Fruit fly (Drosophila melanogaster): ENCODE data around the gene CG6656.

The CG6656 gene

DNA sequence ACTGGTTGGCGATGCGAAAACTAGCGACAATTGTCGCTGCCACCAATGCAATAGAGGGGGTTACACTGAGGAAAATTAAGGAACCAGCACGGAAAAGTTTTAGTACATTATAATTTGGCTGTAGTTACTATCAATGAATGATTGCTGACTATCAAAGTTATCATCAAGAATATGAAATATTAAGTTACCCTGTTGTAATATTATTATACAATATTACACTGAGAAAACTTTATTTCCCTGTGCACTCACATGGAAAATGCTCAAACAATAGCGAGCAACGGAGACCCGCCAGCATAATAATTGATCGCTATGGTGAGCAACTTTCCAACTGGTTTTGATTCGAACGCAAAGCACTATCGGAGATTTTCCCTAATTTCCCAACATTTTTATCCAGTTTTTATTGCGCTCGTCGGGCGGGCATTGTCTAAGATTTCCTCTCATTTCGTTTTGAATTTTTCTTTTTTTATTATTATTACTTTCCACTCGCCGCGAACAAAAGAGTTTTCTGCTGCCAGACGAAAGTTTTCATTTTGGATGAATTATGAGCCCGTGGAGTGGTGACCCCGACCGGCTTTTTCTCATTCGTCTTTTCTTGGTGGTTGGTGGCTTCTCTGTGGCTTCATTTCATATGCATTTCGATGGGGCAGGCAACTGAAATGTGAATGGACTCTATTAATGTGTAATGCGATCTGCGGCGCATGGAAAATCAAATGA lies 12.8 kb upstream of the CG6656 start (continued):
- peak; percentile 46 for TF ChIP-seq CG11762 (GFP tag; optimal IDR thresholded peaks at IDR 0.05; ENCODE audit: insufficient read depth)
- TF ChIP-seq CG3032 (tag; optimal IDR thresholded peaks at IDR 0.05), result no peak
- peak; percentile 63 for TF ChIP-seq Eip75B (GFP tag; optimal IDR thresholded peaks at IDR 0.05)
- TF ChIP-seq Smox (GFP tag; optimal IDR thresholded peaks at IDR 0.05), result peak; percentile 13
- TF ChIP-seq eg (GFP tag; IDR thresholded peaks at IDR 0.05), result peak; percentile 96
- TF ChIP-seq ss (GFP tag; optimal IDR thresholded peaks at IDR 0.05), result no peak
- no peak for TF ChIP-seq fd59A (GFP tag; optimal IDR thresholded peaks at IDR 0.05)
- peak; percentile 29 for TF ChIP-seq Met (GFP tag; optimal IDR thresholded peaks at IDR 0.05)
- peak; percentile 32 for TF ChIP-seq CG7368 (GFP tag; optimal IDR thresholded peaks at IDR 0.05)
- peak; percentile 32 for TF ChIP-seq CG8632 (GFP tag; optimal IDR thresholded peaks at IDR 0.05)
- no peak for TF ChIP-seq cyc (GFP tag; optimal IDR thresholded peaks at IDR 0.05)
- TF ChIP-seq vri (GFP tag; optimal IDR thresholded peaks at IDR 0.05), result no peak
- TF ChIP-seq CG10669 (GFP tag; optimal IDR thresholded peaks at IDR 0.05), result no peak
- no peak for TF ChIP-seq Sox15 (GFP tag; optimal IDR thresholded peaks at IDR 0.05)

DNA sequence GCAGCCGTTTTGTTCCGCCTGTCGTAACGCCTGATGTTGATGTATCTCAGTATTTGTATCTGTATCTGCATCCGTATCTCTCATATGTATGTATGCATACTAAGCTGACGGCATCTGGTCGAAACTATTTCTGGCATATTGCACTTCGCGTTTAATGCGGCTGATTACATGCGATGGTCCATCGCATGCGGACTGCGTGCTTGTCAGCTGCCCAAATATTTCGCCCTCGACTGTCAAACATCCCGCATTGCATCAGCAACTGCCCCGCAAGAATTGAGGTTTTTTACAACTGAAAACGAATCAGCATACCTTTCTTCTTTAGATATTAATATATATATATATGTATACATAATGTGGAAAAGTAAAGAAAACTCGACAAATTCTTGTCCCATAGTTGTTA lies 12.2 kb upstream of the CG6656 start:
- no peak for TF ChIP-seq pdm3 (GFP tag; optimal IDR thresholded peaks at IDR 0.05)
- no peak for TF ChIP-seq Met (GFP tag; optimal IDR thresholded peaks at IDR 0.05)
- TF ChIP-seq Eip78C (GFP tag), result peak; percentile 57

DNA sequence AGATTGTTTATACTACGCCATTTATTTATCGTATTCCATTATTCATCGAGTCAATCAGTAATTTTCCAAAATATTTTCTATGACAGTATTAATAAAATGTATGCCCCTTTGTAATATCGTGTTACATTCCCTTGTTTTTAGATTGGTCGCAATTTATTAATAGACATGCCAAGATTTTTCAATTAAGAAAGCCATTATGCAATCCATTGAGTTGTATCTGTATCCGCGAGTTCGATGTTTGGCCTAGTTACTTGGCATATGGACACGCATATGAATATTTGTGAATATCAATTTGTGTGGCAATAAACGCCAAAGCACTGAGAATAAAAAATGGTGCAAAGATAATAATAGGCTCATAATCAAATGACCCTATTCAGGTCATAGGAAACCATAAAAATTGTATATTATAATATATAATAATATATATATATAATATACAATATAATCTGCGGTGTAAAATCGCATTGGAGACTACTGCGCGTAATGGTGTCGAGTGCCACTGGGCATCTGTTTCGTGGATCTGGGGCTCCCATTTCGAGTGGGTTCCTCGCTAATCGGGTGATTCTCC lies 11.2 kb upstream of the CG6656 start:
- 0 out of 3 replicates have a peak, but pooled peaks have one; percentile 38 for TF ChIP-seq CG8119 (GFP tag; IDR thresholded peaks at IDR 0.05)
- TF ChIP-seq CG32006 (GFP tag; optimal IDR thresholded peaks at IDR 0.05), result peak; percentile 15
- TF ChIP-seq CG4318 (GFP tag; optimal IDR thresholded peaks at IDR 0.05), result no peak
- peak; percentile 53 for TF ChIP-seq svp (GFP tag)

DNA sequence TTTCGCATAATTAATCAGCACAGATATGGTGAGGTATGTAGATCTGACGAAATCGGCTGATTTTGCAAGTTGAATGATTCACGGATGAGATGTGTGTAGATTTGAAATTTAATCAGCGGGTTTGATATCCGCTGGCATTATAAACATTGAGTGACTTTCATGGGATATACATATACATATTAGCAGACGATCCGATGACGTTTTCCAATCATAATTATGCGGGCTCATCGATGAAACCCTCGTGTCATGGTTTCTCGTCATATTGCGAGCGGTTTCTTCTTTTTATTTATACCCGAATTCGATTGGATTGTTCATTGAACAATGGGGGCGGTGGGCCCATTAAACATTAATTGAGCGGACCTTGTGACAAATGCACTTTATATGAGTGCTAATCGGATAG lies 10.6 kb upstream of the CG6656 start:
- TF ChIP-seq dac (GFP tag; optimal IDR thresholded peaks at IDR 0.05), result no peak
- TF ChIP-seq spab (GFP tag; optimal IDR thresholded peaks at IDR 0.05), result no peak
- TF ChIP-seq CG31627 (GFP tag; optimal IDR thresholded peaks at IDR 0.05), result no peak
- no peak for TF ChIP-seq Ets96B (tag; optimal IDR thresholded peaks at IDR 0.05)
- no peak for TF ChIP-seq CG9139 (GFP tag; optimal IDR thresholded peaks at IDR 0.05)
- TF ChIP-seq Eip78C (GFP tag), result no peak
- no peak for TF ChIP-seq CG3032 (tag; optimal IDR thresholded peaks at IDR 0.05)
- no peak for TF ChIP-seq Sox102F (GFP tag; optimal IDR thresholded peaks at IDR 0.05)
- no peak for TF ChIP-seq CG10631 (GFP tag; optimal IDR thresholded peaks at IDR 0.05)
- TF ChIP-seq CG15336 (GFP tag; IDR thresholded peaks at IDR 0.05), result no peak
- no peak for TF ChIP-seq Hr38 (GFP tag; optimal IDR thresholded peaks at IDR 0.05)
- TF ChIP-seq fd59A (GFP tag; optimal IDR thresholded peaks at IDR 0.05), result no peak
- TF ChIP-seq CG11762 (GFP tag; optimal IDR thresholded peaks at IDR 0.05; ENCODE audit: insufficient read depth), result no peak
- no peak for TF ChIP-seq CG32006 (GFP tag; optimal IDR thresholded peaks at IDR 0.05)
- TF ChIP-seq Met (GFP tag; optimal IDR thresholded peaks at IDR 0.05), result no peak
- TF ChIP-seq eg (GFP tag; IDR thresholded peaks at IDR 0.05), result no peak

DNA sequence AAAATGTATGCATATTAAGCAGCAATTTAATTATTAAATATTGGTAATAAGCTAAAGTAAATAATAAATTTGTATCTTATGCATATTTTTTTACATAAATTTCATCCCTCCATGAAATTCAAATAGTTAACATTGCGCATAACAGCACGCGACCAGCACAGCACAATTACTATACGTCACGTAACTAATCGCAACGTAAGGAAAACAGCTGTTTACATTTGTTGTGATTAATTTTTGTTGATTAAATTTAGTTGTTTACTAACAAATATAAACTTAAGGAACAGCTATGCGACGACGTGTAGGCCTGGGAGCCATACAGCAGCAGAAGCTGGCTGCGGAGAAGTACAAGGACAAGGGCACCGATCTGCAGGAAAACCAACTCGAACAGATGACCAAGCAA lies 10.1 kb upstream of the CG6656 start, which contains the start of gene lsn:
lsn (plus strand) TSS at position 177 of the 400 bp plus-strand sequence.
- TF ChIP-seq net (GFP tag; optimal IDR thresholded peaks at IDR 0.05), result no peak
- peak; percentile 53 for TF ChIP-seq Eip78C (GFP tag)
- peak; percentile 64 for TF ChIP-seq fkh (GFP tag; optimal IDR thresholded peaks at IDR 0.05)
- TF ChIP-seq spab (GFP tag; optimal IDR thresholded peaks at IDR 0.05), result no peak
- no peak for TF ChIP-seq CG11902 (GFP tag; optimal IDR thresholded peaks at IDR 0.05)
- TF ChIP-seq CG8119 (GFP tag; IDR thresholded peaks at IDR 0.05), result no peak
- no peak for TF ChIP-seq CG10631 (GFP tag; optimal IDR thresholded peaks at IDR 0.05)
- no peak for TF ChIP-seq dac (GFP tag; optimal IDR thresholded peaks at IDR 0.05)
- no peak for TF ChIP-seq cyc (GFP tag; optimal IDR thresholded peaks at IDR 0.05)
- no peak for TF ChIP-seq svp (GFP tag)
- TF ChIP-seq Hr39 (GFP tag; optimal IDR thresholded peaks at IDR 0.05), result no peak
- no peak for TF ChIP-seq vri (GFP tag; optimal IDR thresholded peaks at IDR 0.05)
- TF ChIP-seq ss (GFP tag; optimal IDR thresholded peaks at IDR 0.05), result no peak
- TF ChIP-seq CG6276 (GFP tag; optimal IDR thresholded peaks at IDR 0.05), result no peak
- no peak for TF ChIP-seq CG6808 (GFP tag; optimal IDR thresholded peaks at IDR 0.05)
